Worm (Caenorhabditis elegans) whole organism, young adult: ENCODE data around the gene ZK1248.20.
"Not testable (repeated sequence)": the region's sequence is repeated elsewhere in the genome, so short reads cannot be mapped to it uniquely, and the experiment has no call there.

ENCODE experiments used
- B0019.2 ChIP-seq: fragments of 200-800 bp; sonication (Bioruptor generic); conservative IDR thresholded peaks from 2 replicates; pipeline ENCODE4 v1.3.6; 2022; ENCODE audit warnings: missing genetic modification reagents, missing genetic modification characterization, missing compliant biosample characterization
- D2030.7 ChIP-seq: fragments of 200-800 bp; sonication (Bioruptor generic); IDR thresholded peaks from 2 replicates; pipeline ENCODE4 v1.3.6; 2022; ENCODE audit warnings: missing genetic modification reagents, missing genetic modification characterization, missing compliant biosample characterization
- F23B12.7 ChIP-seq: sonication (generic microtip); optimal IDR thresholded peaks from 2 replicates; lab custom pipeline; 2017; ENCODE audit warnings: missing genetic modification characterization, mild to moderate bottlenecking, missing compliant biosample characterization, antibody characterized with exemption, moderate library complexity; ENCODE audit not compliant: insufficient read depth
- F33H1.4 ChIP-seq: fragments of 200-800 bp; sonication (Bioruptor generic); IDR thresholded peaks from 2 replicates; pipeline ENCODE4 v1.3.6; 2022; ENCODE audit warnings: missing genetic modification reagents, missing genetic modification characterization, missing compliant biosample characterization
- F57A8.1 ChIP-seq: fragments of 200-800 bp; sonication (Bioruptor generic); optimal IDR thresholded peaks from 2 replicates; lab custom pipeline; 2018; ENCODE audit warnings: mild to moderate bottlenecking, missing genetic modification characterization, moderate library complexity, missing compliant biosample characterization
- F57C9.4 ChIP-seq: sonication (generic microtip); optimal IDR thresholded peaks from 2 replicates; lab custom pipeline; 2017; ENCODE audit warnings: mild to moderate bottlenecking, missing genetic modification characterization, missing compliant biosample characterization
- K11D2.4 ChIP-seq: fragments of 200-800 bp; sonication (Bioruptor generic); IDR thresholded peaks from 2 replicates; pipeline ENCODE4 v1.3.6; 2022; ENCODE audit warnings: missing genetic modification reagents, missing genetic modification characterization, missing compliant biosample characterization
- T07F8.4 ChIP-seq: sonication (generic microtip); optimal IDR thresholded peaks from 2 replicates; lab custom pipeline; 2016; ENCODE audit warnings: mild to moderate bottlenecking, missing genetic modification characterization, moderate library complexity, missing compliant biosample characterization
- Y67H2A.10 ChIP-seq: fragments of 200-800 bp; sonication (Bioruptor generic); conservative IDR thresholded peaks from 2 replicates; pipeline ENCODE4 v1.3.6; 2022; ENCODE audit warnings: missing genetic modification reagents, missing genetic modification characterization, missing compliant biosample characterization
- Y95B8A.8 ChIP-seq: fragments of 200-800 bp; sonication (Bioruptor generic); IDR thresholded peaks from 2 replicates; pipeline ENCODE4 v1.3.6; 2022; ENCODE audit warnings: missing genetic modification reagents, missing genetic modification characterization, missing compliant biosample characterization
- ZK185.1 ChIP-seq: sonication (generic microtip); optimal IDR thresholded peaks from 2 replicates; lab custom pipeline; 2016; ENCODE audit warnings: mild to moderate bottlenecking, missing genetic modification characterization, missing compliant biosample characterization; ENCODE audit not compliant: poor library complexity, severe bottlenecking
- attf-5 ChIP-seq: fragments of 200-800 bp; sonication (Bioruptor generic); optimal IDR thresholded peaks from 2 replicates; lab custom pipeline; 2018; ENCODE audit warnings: mild to moderate bottlenecking, missing genetic modification characterization, missing compliant biosample characterization
- attf-6 ChIP-seq: fragments of 200-800 bp; sonication (Bioruptor generic); IDR thresholded peaks from 2 replicates; pipeline ENCODE4 v1.3.6; 2022; ENCODE audit warnings: missing genetic modification reagents, missing genetic modification characterization, missing compliant biosample characterization
- bed-1 ChIP-seq: fragments of 200-800 bp; sonication (Bioruptor generic); IDR thresholded peaks from 2 replicates; pipeline ENCODE4 v1.3.6; 2022; ENCODE audit warnings: missing genetic modification reagents, missing genetic modification characterization, missing compliant biosample characterization
- bed-2 ChIP-seq: fragments of 200-800 bp; sonication (Bioruptor generic); IDR thresholded peaks from 2 replicates; pipeline ENCODE4 v1.3.6; 2022; ENCODE audit warnings: missing genetic modification reagents, missing genetic modification characterization, missing compliant biosample characterization
- ceh-100 ChIP-seq: fragments of 200-800 bp; sonication (Bioruptor generic); IDR thresholded peaks from 2 replicates; pipeline ENCODE4 v1.3.6; 2022; ENCODE audit warnings: missing genetic modification reagents, missing genetic modification characterization, missing compliant biosample characterization
- ceh-27 ChIP-seq: fragments of 200-800 bp; sonication (Bioruptor generic); optimal IDR thresholded peaks from 2 replicates; lab custom pipeline; 2018; ENCODE audit warnings: mild to moderate bottlenecking, missing genetic modification characterization, moderate library complexity, missing compliant biosample characterization
- ceh-91 ChIP-seq: fragments of 200-800 bp; sonication (Bioruptor generic); IDR thresholded peaks from 2 replicates; pipeline ENCODE4 v1.3.6; 2022; ENCODE audit warnings: missing genetic modification reagents, missing genetic modification characterization, missing compliant biosample characterization
- dox-1 ChIP-seq: fragments of 200-800 bp; sonication (Bioruptor generic); IDR thresholded peaks from 2 replicates; pipeline ENCODE4 v1.3.6; 2022; ENCODE audit warnings: missing genetic modification reagents, missing genetic modification characterization, missing compliant biosample characterization
- efl-1 ChIP-seq: fragments of 150-350 bp; optimal IDR thresholded peaks from 2 replicates; lab custom pipeline; 2014; ENCODE audit warnings: missing biosample characterization, missing genetic modification reagents, missing genetic modification characterization
- egl-44 ChIP-seq: fragments of 200-800 bp; sonication (Bioruptor generic); IDR thresholded peaks from 2 replicates; pipeline ENCODE4 v1.3.6; 2022; ENCODE audit warnings: missing genetic modification reagents, missing genetic modification characterization, missing compliant biosample characterization
- egrh-3 ChIP-seq: fragments of 200-800 bp; sonication (Bioruptor generic); IDR thresholded peaks from 2 replicates; pipeline ENCODE4 v1.3.6; 2022; ENCODE audit warnings: missing genetic modification reagents, missing genetic modification characterization, missing compliant biosample characterization
- ets-4 ChIP-seq: fragments of 200-800 bp; sonication (Bioruptor generic); optimal IDR thresholded peaks from 2 replicates; lab custom pipeline; 2018; ENCODE audit warnings: mild to moderate bottlenecking, missing genetic modification characterization, missing compliant biosample characterization
- him-1 ChIP-seq: sonication (generic microtip); optimal IDR thresholded peaks from 2 replicates; lab custom pipeline; 2016; ENCODE audit warnings: missing genotype, missing genetic modification reagents, missing genetic modification characterization, missing compliant biosample characterization
- let-526 ChIP-seq: fragments of 200-800 bp; sonication (Bioruptor generic); IDR thresholded peaks from 2 replicates; pipeline ENCODE4 v1.3.6; 2022; ENCODE audit warnings: missing genetic modification reagents, missing genetic modification characterization, missing compliant biosample characterization
- let-607 ChIP-seq, 2 experiments: fragments of 200-800 bp in 1 of 2; sonication (Bioruptor generic) in 1 of 2; sonication (generic microtip) in 1 of 2; optimal IDR thresholded peaks; 2 replicates each; lab custom pipeline; 2016 to 2018; ENCODE audit warnings: mild to moderate bottlenecking in 2 of 2, missing compliant biosample characterization in 2 of 2, missing genetic modification characterization in 2 of 2, moderate library complexity in 2 of 2, missing genotype in 1 of 2
- lin-54 ChIP-seq: fragments of 200-800 bp; sonication (Bioruptor generic); optimal IDR thresholded peaks from 2 replicates; lab custom pipeline; 2018; ENCODE audit warnings: mild to moderate bottlenecking, missing genetic modification characterization, missing compliant biosample characterization
- lsl-1 ChIP-seq: fragments of 200-800 bp; sonication (Bioruptor generic); optimal IDR thresholded peaks from 2 replicates; lab custom pipeline; 2018; ENCODE audit warnings: mild to moderate bottlenecking, missing genetic modification characterization, moderate library complexity, missing compliant biosample characterization
- madf-6 ChIP-seq: fragments of 200-800 bp; sonication (Bioruptor generic); IDR thresholded peaks from 2 replicates; pipeline ENCODE4 v1.3.6; 2022; ENCODE audit warnings: missing genetic modification reagents, missing genetic modification characterization, missing compliant biosample characterization
- mcd-1 ChIP-seq: fragments of 200-800 bp; sonication (Bioruptor generic); IDR thresholded peaks from 2 replicates; pipeline ENCODE4 v1.3.6; 2022; ENCODE audit warnings: missing genetic modification reagents, missing genetic modification characterization, missing compliant biosample characterization
- mes-4 ChIP-seq: sonication (generic microtip); optimal IDR thresholded peaks from 2 replicates; lab custom pipeline; 2016; ENCODE audit warnings: missing genotype, missing genetic modification characterization, missing compliant biosample characterization
- nfya-1 ChIP-seq: sonication (generic microtip); optimal IDR thresholded peaks from 2 replicates; lab custom pipeline; 2017; ENCODE audit warnings: antibody characterized with exemption, missing compliant biosample characterization, missing genetic modification characterization, borderline replicate concordance; ENCODE audit not compliant: insufficient read depth
- pbrm-1 ChIP-seq: fragments of 200-800 bp; sonication (Bioruptor generic); IDR thresholded peaks from 2 replicates; pipeline ENCODE4 v1.3.6; 2022; ENCODE audit warnings: missing genetic modification reagents, missing genetic modification characterization, missing compliant biosample characterization
- rcor-1 ChIP-seq: fragments of 200-800 bp; sonication (Bioruptor generic); IDR thresholded peaks from 2 replicates; pipeline ENCODE4 v1.3.6; 2022; ENCODE audit warnings: missing genetic modification reagents, missing genetic modification characterization, missing compliant biosample characterization
- rec-8 ChIP-seq, 2 experiments: sonication (generic microtip); optimal IDR thresholded peaks; 2 replicates each; lab custom pipeline; 2016; ENCODE audit warnings: mild to moderate bottlenecking in 2 of 2, missing genetic modification characterization in 2 of 2, missing genetic modification reagents in 2 of 2, missing genotype in 2 of 2, missing biosample characterization in 1 of 2, missing compliant biosample characterization in 1 of 2, moderate library complexity in 1 of 2
- snpc-1.3 ChIP-seq: sonication (generic microtip); optimal IDR thresholded peaks from 2 replicates; lab custom pipeline; 2017; ENCODE audit warnings: missing genetic modification characterization, mild to moderate bottlenecking, missing compliant biosample characterization, antibody characterized with exemption, moderate library complexity, missing genotype, missing genetic modification reagents; ENCODE audit not compliant: insufficient read depth
- tbp1 ChIP-seq: fragments of 200-800 bp; sonication (Bioruptor generic); optimal IDR thresholded peaks from 2 replicates; lab custom pipeline; 2018; ENCODE audit warnings: mild to moderate bottlenecking, missing genetic modification characterization, missing compliant biosample characterization
- tbx-9 ChIP-seq: sonication (generic microtip); optimal IDR thresholded peaks from 2 replicates; lab custom pipeline; 2016; ENCODE audit warnings: borderline replicate concordance, missing genetic modification characterization, inconsistent platforms, missing compliant biosample characterization
- ztf-28 ChIP-seq: fragments of 200-800 bp; sonication (Bioruptor generic); IDR thresholded peaks from 2 replicates; pipeline ENCODE4 v1.3.6; 2022; ENCODE audit warnings: missing genetic modification reagents, missing genetic modification characterization, missing compliant biosample characterization
- ztf-6 ChIP-seq: fragments of 200-800 bp; sonication (Bioruptor generic); IDR thresholded peaks from 2 replicates; pipeline ENCODE4 v1.3.6; 2022; ENCODE audit warnings: missing genetic modification reagents, missing genetic modification characterization, missing compliant biosample characterization

Gene ZK1248.20

DNA sequence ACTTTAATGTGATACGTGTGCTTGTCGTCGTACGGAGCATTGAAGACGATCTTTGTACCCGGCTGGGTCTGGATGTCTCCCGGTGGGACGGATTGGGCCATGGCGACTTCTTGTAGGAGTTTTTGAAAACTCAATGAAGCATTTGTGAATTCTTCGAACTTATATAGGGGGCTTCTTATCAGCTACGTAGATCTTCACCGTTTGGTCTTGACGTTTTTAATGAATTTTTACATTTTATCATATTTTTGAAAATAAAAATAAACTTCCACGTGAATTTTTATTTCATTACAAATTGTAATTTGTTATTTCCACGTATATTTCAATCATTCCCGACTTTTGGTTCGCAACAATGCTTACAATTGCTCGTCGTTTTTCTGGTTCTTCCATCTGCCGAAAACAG, 6.2 kb upstream of the ZK1248.20 start, which contains the start of the genes msp-64 and ZK1248.5 (continued):
- TF ChIP-seq attf-6 (GFP tag; lab: Robert Waterston, UW), result no peak

DNA sequence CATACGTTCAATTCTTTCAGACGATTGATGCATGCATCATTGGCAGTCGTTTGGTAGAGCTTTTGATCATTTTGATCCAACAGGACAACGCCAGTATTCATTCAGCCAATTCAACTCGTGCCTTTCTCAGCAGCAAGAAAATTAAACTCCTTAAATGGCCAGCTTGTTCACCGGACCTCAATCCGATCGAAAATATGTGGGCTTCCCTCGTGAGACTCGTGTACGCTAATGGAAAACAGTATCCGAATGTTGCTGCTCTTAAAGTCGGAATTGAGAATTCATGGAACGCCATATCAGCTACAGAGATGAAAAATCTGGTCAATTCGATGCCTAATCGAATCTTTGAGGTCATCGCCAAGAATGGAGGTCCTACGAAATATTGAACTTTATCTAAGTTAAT, 1.1 kb upstream of the ZK1248.20 start, which contains the start of gene wago-5:
wago-5 (minus strand) TSS at position 101 of the 400 bp plus-strand sequence.
- not testable (repeated sequence) for TF ChIP-seq Y67H2A.10; mcd-1 (GFP tag; lab: Robert Waterston, UW); tbx-9 (tag; lab: Kevin White, UChicago)

ce11 chrII:5818298-5818697, 1.9 kb downstream of the ZK1248.20 start, which contains the start of gene ZK1248.4:
Gene ZK1248.4 (plus strand): TSS chrII:5818598.
- TF ChIP-seq T07F8.4, result no peak
- TF ChIP-seq bed-2, result no peak
- no peak for TF ChIP-seq ets-4 (GFP tag; lab: Kevin White, UChicago)
- TF ChIP-seq B0019.2 (GFP tag; lab: Robert Waterston, UW), result no peak
- no peak for TF ChIP-seq ztf-28 (GFP tag; lab: Robert Waterston, UW)
- TF ChIP-seq bed-1 (GFP tag; lab: Robert Waterston, UW), result no peak
- no peak for TF ChIP-seq Y95B8A.8 (GFP tag; lab: Robert Waterston, UW)
- no peak for TF ChIP-seq F33H1.4 (GFP tag; lab: Robert Waterston, UW)
- TF ChIP-seq F57A8.1 (GFP tag; lab: Kevin White, UChicago), result no peak
- TF ChIP-seq ZK185.1, result no peak
- no peak for TF ChIP-seq snpc-1.3 (tag; lab: Kevin White, UChicago)
- TF ChIP-seq egl-44, result no peak

ce11 chrII:5819655-5820054, 3.2 kb downstream of the ZK1248.20 start:
- TF ChIP-seq ceh-27 (GFP tag; lab: Kevin White, UChicago) (peak; percentile 29), F57A8.1 (GFP tag; lab: Kevin White, UChicago) (no peak), egrh-3 (GFP tag; lab: Robert Waterston, UW) (no peak), madf-6 (GFP tag; lab: Robert Waterston, UW) (peak; percentile 53), tbp1 (GFP tag; lab: Kevin White, UChicago) (peak; percentile 20), F33H1.4 (GFP tag; lab: Robert Waterston, UW) (peak; percentile 39; the same call in 1 of the 2 replicates), mes-4 (tag; lab: Kevin White, UChicago) (no peak), Y95B8A.8 (GFP tag; lab: Robert Waterston, UW) (0 out of 2 replicates have a peak, but pooled peaks have one; percentile 21), him-1 (tag; lab: Kevin White, UChicago) (peak; percentile 40), rec-8 (tag; optimal IDR thresholded peaks at IDR 0.05; lab: Kevin White, UChicago) (no peak), attf-5 (GFP tag; lab: Kevin White, UChicago) (peak; percentile 31), lsl-1 (GFP tag; lab: Kevin White, UChicago) (peak; percentile 58), lin-54 (GFP tag; lab: Kevin White, UChicago) (peak; percentile 15), ceh-91 (GFP tag; lab: Robert Waterston, UW) (0 out of 2 replicates have a peak, but pooled peaks have one; percentile 55), dox-1 (GFP tag; lab: Robert Waterston, UW) (peak; percentile 70), attf-6 (GFP tag; lab: Robert Waterston, UW) (0 out of 2 replicates have a peak, but pooled peaks have one; percentile 35), F57C9.4 (tag; lab: Kevin White, UChicago) (no peak), D2030.7 (GFP tag; lab: Robert Waterston, UW) (peak; percentile 51; the same call in 1 of the 2 replicates), F23B12.7 (tag; lab: Kevin White, UChicago) (no peak), pbrm-1 (0 out of 2 replicates have a peak, but pooled peaks have one; percentile 41), K11D2.4 (GFP tag; lab: Robert Waterston, UW) (no peak), rcor-1 (GFP tag; lab: Robert Waterston, UW) (peak; percentile 68), nfya-1 (tag; lab: Kevin White, UChicago) (no peak), let-526 (GFP tag; lab: Robert Waterston, UW) (0 out of 2 replicates have a peak, but pooled peaks have one; percentile 14), efl-1 (GFP tag; lab: Kevin White, UChicago) (no peak), ztf-6 (0 out of 2 replicates have a peak, but pooled peaks have one; percentile 47), ZK185.1 (peak; percentile 34), ceh-100 (GFP tag; lab: Robert Waterston, UW) (peak; percentile 69), let-607 (tag; optimal IDR thresholded peaks at IDR 0.05; lab: Kevin White, UChicago) (no peak), bed-2 (0 out of 2 replicates have a peak, but pooled peaks have one; percentile 24)
